Worm (Caenorhabditis elegans): Measurements from ENCODE around the gene C07E3.9.

Gene C07E3.9

ce11 chrII:10388041-10388706, 37.6 kb downstream of the C07E3.9 start (continued):
- no peak for TF ChIP-seq K11D2.4 (GFP tag; IDR thresholded peaks at IDR 0.05)
- peak; percentile 54 for TF ChIP-seq pha-4 (tag; optimal IDR thresholded peaks at IDR 0.05)
- TF ChIP-seq atf-7 (tag; optimal IDR thresholded peaks at IDR 0.05) = no peak
- TF ChIP-seq madf-6 (GFP tag; IDR thresholded peaks at IDR 0.05) = peak; percentile 66
- TF ChIP-seq zfh-2 (GFP tag; conservative IDR thresholded peaks at IDR 0.05) = no peak
- TF ChIP-seq somi-1 (GFP tag; optimal IDR thresholded peaks at IDR 0.05) = no peak
- TF ChIP-seq mcd-1 (GFP tag; IDR thresholded peaks at IDR 0.05) = peak; percentile 46; the same call in 1 of the 2 replicates
- TF ChIP-seq hmg-1.2 (GFP tag; IDR thresholded peaks at IDR 0.05) = peak; percentile 43
- no peak for TF ChIP-seq ztf-22 (GFP tag; optimal IDR thresholded peaks at IDR 0.05)
- TF ChIP-seq lag-1 (GFP tag; IDR thresholded peaks at IDR 0.05) = no peak
- TF ChIP-seq ztf-26 (tag; optimal IDR thresholded peaks at IDR 0.05) = no peak
- TF ChIP-seq Y53F4B.3 (GFP tag; IDR thresholded peaks at IDR 0.05) = no peak
- TF ChIP-seq aptf-3 (GFP tag; IDR thresholded peaks at IDR 0.05) = no peak
- TF ChIP-seq lir-1 (GFP tag; conservative IDR thresholded peaks at IDR 0.05) = no peak
- TF ChIP-seq let-607 (tag; optimal IDR thresholded peaks at IDR 0.05) = peak in 1 of 2 experiments; percentile 35
- no peak for TF ChIP-seq ztf-3 (GFP tag; optimal IDR thresholded peaks at IDR 0.05)
- TF ChIP-seq dox-1 (GFP tag; IDR thresholded peaks at IDR 0.05) = peak; percentile 79
- TF ChIP-seq xnd-1 (tag; optimal IDR thresholded peaks at IDR 0.05) = no peak
- TF ChIP-seq akir-1 (GFP tag; optimal IDR thresholded peaks at IDR 0.05) = no peak
- 0 out of 2 replicates have a peak, but pooled peaks have one; percentile 26 for TF ChIP-seq let-526 (GFP tag; IDR thresholded peaks at IDR 0.05)
- TF ChIP-seq F49E8.2 (tag; optimal IDR thresholded peaks at IDR 0.05; ENCODE audit: insufficient read depth) = peak; percentile 28
- no peak for TF ChIP-seq hlh-12 (tag; optimal IDR thresholded peaks at IDR 0.05)
- TF ChIP-seq bed-1 (GFP tag; IDR thresholded peaks at IDR 0.05) = no peak
- TF ChIP-seq rcor-1 (GFP tag; IDR thresholded peaks at IDR 0.05) = no peak; the same call in 1 of the 2 replicates
- peak; percentile 59 for TF ChIP-seq lin-40 (tag; optimal IDR thresholded peaks at IDR 0.05)
- TF ChIP-seq F23B12.7 (tag; optimal IDR thresholded peaks at IDR 0.05; ENCODE audit: insufficient read depth) = peak; percentile 65
- TF ChIP-seq ztf-6 (GFP tag; IDR thresholded peaks at IDR 0.05) = no peak
- peak; percentile 2 for TF ChIP-seq efl-1 (GFP tag; optimal IDR thresholded peaks at IDR 0.05)
- TF ChIP-seq lsl-1 (GFP tag; optimal IDR thresholded peaks at IDR 0.05) = peak; percentile 57
- no peak for TF ChIP-seq lin-26 (GFP tag; IDR thresholded peaks at IDR 0.05)
- TF ChIP-seq Y53G8AR.9 (GFP tag; conservative IDR thresholded peaks at IDR 0.05) = no peak
- no peak for TF ChIP-seq gei-17 (GFP tag; optimal IDR thresholded peaks at IDR 0.05)
- TF ChIP-seq fkh-3 (tag; optimal IDR thresholded peaks at IDR 0.05) = no peak
- no peak for TF ChIP-seq F22D6.2 (tag; optimal IDR thresholded peaks at IDR 0.05)
- TF ChIP-seq die-1 (tag; optimal IDR thresholded peaks at IDR 0.05) = no peak
- TF ChIP-seq F10E7.11 (tag; optimal IDR thresholded peaks at IDR 0.05) = no peak
- no peak for TF ChIP-seq T26A5.8 (tag; optimal IDR thresholded peaks at IDR 0.05)
- no peak for TF ChIP-seq nhr-120 (GFP tag; IDR thresholded peaks at IDR 0.05)
- no peak for TF ChIP-seq egl-18 (GFP tag; IDR thresholded peaks at IDR 0.05)
- peak; percentile 20 for TF ChIP-seq snpc-1.1 (tag; optimal IDR thresholded peaks at IDR 0.05; ENCODE audit: insufficient read depth)
- TF ChIP-seq egrh-3 (GFP tag; IDR thresholded peaks at IDR 0.05) = no peak
- TF ChIP-seq sea-2 (GFP tag; IDR thresholded peaks at IDR 0.05) = no peak
- TF ChIP-seq attf-5 (GFP tag; optimal IDR thresholded peaks at IDR 0.05) = peak; percentile 82
- TF ChIP-seq unc-62 (GFP tag; optimal IDR thresholded peaks at IDR 0.05) = no peak
- peak; percentile 23; the same call in 1 of the 2 replicates for TF ChIP-seq pbrm-1 (GFP tag; IDR thresholded peaks at IDR 0.05)
- no peak for TF ChIP-seq zim-3 (tag; optimal IDR thresholded peaks at IDR 0.05)
- no peak for TF ChIP-seq C17E4.6 (GFP tag; IDR thresholded peaks at IDR 0.05)
- TF ChIP-seq F57C9.4 (tag; optimal IDR thresholded peaks at IDR 0.05) = no peak
